Fruit fly (Drosophila melanogaster) whole organism, embryonic: Measurements from ENCODE around the gene CG43218.

ENCODE experiments used
- ATbp ChIP-seq: fragments of 200-800 bp; sonication (Bioruptor generic); optimal IDR thresholded peaks from 2 replicates; lab custom pipeline; 2017; ENCODE audit warnings: missing biosample characterization, mild to moderate bottlenecking, missing genetic modification characterization, missing genetic modification reagents
- Awh ChIP-seq: fragments of 200-800 bp; sonication (Bioruptor generic); IDR thresholded peaks from 2 replicates; pipeline ENCODE4, ENCODE4 v1.3.6; 2022; ENCODE audit warnings: missing biosample characterization, missing genetic modification characterization
- Blimp-1 ChIP-seq: fragments of 200-800 bp; sonication (Bioruptor generic); optimal IDR thresholded peaks from 3 replicates; lab custom pipeline; 2018; ENCODE audit warnings: missing biosample characterization, missing genetic modification characterization, mild to moderate bottlenecking, moderate library complexity, missing genetic modification reagents
- CG10431 ChIP-seq: fragments of 200-800 bp; sonication (Bioruptor generic); optimal IDR thresholded peaks from 3 replicates; lab custom pipeline; 2018; ENCODE audit warnings: missing biosample characterization, mild to moderate bottlenecking, missing genetic modification characterization
- CG10654 ChIP-seq: fragments of 200-800 bp; sonication (Bioruptor generic); optimal IDR thresholded peaks from 2 replicates; lab custom pipeline; 2016; ENCODE audit warnings: missing biosample characterization, missing genetic modification characterization
- CG11247 ChIP-seq: fragments of 200-800 bp; sonication (Bioruptor generic); IDR thresholded peaks from 2 replicates; pipeline ENCODE4 v1.3.6; 2022; ENCODE audit warnings: missing biosample characterization, missing genetic modification characterization
- CG11723 ChIP-seq: fragments of 200-800 bp; sonication (Bioruptor generic); optimal IDR thresholded peaks from 2 replicates; lab custom pipeline; 2017; ENCODE audit warnings: missing biosample characterization, mild to moderate bottlenecking, missing genetic modification characterization
- CG12071 ChIP-seq: fragments of 200-800 bp; sonication (Bioruptor generic); optimal IDR thresholded peaks from 3 replicates; lab custom pipeline; 2018; ENCODE audit warnings: missing biosample characterization, mild to moderate bottlenecking, missing genetic modification characterization
- CG12769 ChIP-seq: fragments of 200-800 bp; sonication (Bioruptor generic); optimal IDR thresholded peaks from 2 replicates; lab custom pipeline; 2019; ENCODE audit warnings: missing biosample characterization, mild to moderate bottlenecking, missing genetic modification characterization, moderate library complexity
- CG13424 ChIP-seq: fragments of 200-800 bp; sonication (Bioruptor generic); optimal IDR thresholded peaks from 2 replicates; lab custom pipeline; 2019; ENCODE audit warnings: missing biosample characterization, mild to moderate bottlenecking, missing genetic modification characterization, moderate library complexity
- CG13624 ChIP-seq: fragments of 200-800 bp; sonication (Bioruptor generic); optimal IDR thresholded peaks from 2 replicates; lab custom pipeline; 2016; ENCODE audit warnings: missing biosample characterization, missing genetic modification characterization
- CG14860 ChIP-seq: fragments of 200-800 bp; sonication (Bioruptor generic); IDR thresholded peaks from 3 replicates; pipeline ENCODE4 v1.3.6; 2022; ENCODE audit warnings: missing biosample characterization, missing genetic modification characterization; ENCODE audit not compliant: partially characterized antibody
- CG1529 ChIP-seq: fragments of 200-800 bp; sonication (Bioruptor generic); optimal IDR thresholded peaks from 3 replicates; lab custom pipeline; 2018; ENCODE audit warnings: missing biosample characterization, missing genetic modification characterization
- CG18599 ChIP-seq: fragments of 200-800 bp; sonication (Bioruptor generic); optimal IDR thresholded peaks from 3 replicates; lab custom pipeline; 2017; ENCODE audit warnings: missing biosample characterization, missing genetic modification characterization, mild to moderate bottlenecking, moderate library complexity, missing genetic modification reagents
- CG2199 ChIP-seq: fragments of 200-800 bp; sonication (Bioruptor generic); IDR thresholded peaks from 3 replicates; pipeline ENCODE4 v1.3.6; 2022; ENCODE audit warnings: missing biosample characterization, missing genetic modification characterization
- CG2202 ChIP-seq: fragments of 200-800 bp; sonication (Bioruptor generic); optimal IDR thresholded peaks from 2 replicates; lab custom pipeline; 2018; ENCODE audit warnings: missing biosample characterization, mild to moderate bottlenecking, missing genetic modification characterization
- CG3065 ChIP-seq: fragments of 200-800 bp; sonication (Bioruptor generic); optimal IDR thresholded peaks from 2 replicates; lab custom pipeline; 2016; ENCODE audit warnings: missing biosample characterization, missing genetic modification characterization
- CG5245 ChIP-seq: fragments of 200-800 bp; sonication (Bioruptor generic); optimal IDR thresholded peaks from 3 replicates; lab custom pipeline; 2016; ENCODE audit warnings: missing biosample characterization, missing genetic modification characterization
- CG7839 ChIP-seq: fragments of 200-800 bp; sonication (Bioruptor generic); optimal IDR thresholded peaks from 3 replicates; lab custom pipeline; 2018; ENCODE audit warnings: missing biosample characterization, mild to moderate bottlenecking, missing genetic modification characterization, moderate library complexity
- CG9215 ChIP-seq: fragments of 200-800 bp; sonication (Bioruptor generic); IDR thresholded peaks from 2 replicates; pipeline ENCODE4 v1.3.6; 2022; ENCODE audit warnings: missing biosample characterization, missing genetic modification characterization
- Dad ChIP-seq: fragments of 200-800 bp; sonication (Bioruptor generic); optimal IDR thresholded peaks from 3 replicates; lab custom pipeline; 2016; ENCODE audit warnings: missing biosample characterization, missing genetic modification characterization
- Ets65A ChIP-seq: fragments of 200-800 bp; sonication (Bioruptor generic); peaks from one replicate; lab custom pipeline; 2016; ENCODE audit warnings: missing biosample characterization, missing genetic modification characterization
- GATAe ChIP-seq: fragments of 200-800 bp; sonication (Bioruptor generic); conservative IDR thresholded peaks from 2 replicates; pipeline ENCODE4 v1.3.6; 2022; ENCODE audit warnings: missing biosample characterization, missing genetic modification characterization
- H2.0 ChIP-seq: fragments of 200-800 bp; sonication (Bioruptor generic); IDR thresholded peaks from 2 replicates; pipeline ENCODE4 v1.3.6; 2022; ENCODE audit warnings: missing biosample characterization, missing genetic modification characterization
- HLH4C ChIP-seq: fragments of 200-800 bp; sonication (Bioruptor generic); IDR thresholded peaks from 3 replicates; pipeline ENCODE4 v1.3.6; 2022; ENCODE audit warnings: missing biosample characterization, missing genetic modification characterization; ENCODE audit not compliant: partially characterized antibody
- Lim3 ChIP-seq: fragments of 200-800 bp; sonication (Bioruptor generic); IDR thresholded peaks from 2 replicates; pipeline ENCODE4 v1.3.6; 2022; ENCODE audit warnings: missing biosample characterization, missing genetic modification characterization
- Med ChIP-seq: fragments of 200-800 bp; sonication (Bioruptor generic); peaks from one replicate; lab custom pipeline; 2016; ENCODE audit warnings: missing biosample characterization, missing genetic modification characterization, mild to moderate bottlenecking, inconsistent platforms, moderate library complexity
- Pdp1 ChIP-seq, 2 experiments: fragments of 200-800 bp; sonication (Bioruptor generic); optimal IDR thresholded peaks; 3 replicates each; lab custom pipeline; 2016; ENCODE audit warnings: missing biosample characterization in 2 of 2, missing genetic modification characterization in 2 of 2, mild to moderate bottlenecking in 1 of 2, moderate library complexity in 1 of 2
- Ptx1 ChIP-seq: fragments of 200-800 bp; sonication (Bioruptor generic); IDR thresholded peaks from 2 replicates; pipeline ENCODE4 v1.3.6; 2022; ENCODE audit warnings: missing biosample characterization, missing genetic modification characterization
- Ssrp ChIP-seq: fragments of 200-800 bp; sonication (Bioruptor generic); optimal IDR thresholded peaks from 2 replicates; lab custom pipeline; 2018; ENCODE audit warnings: missing biosample characterization, mild to moderate bottlenecking, missing genetic modification characterization, moderate library complexity
- al ChIP-seq: fragments of 200-800 bp; sonication (Bioruptor generic); IDR thresholded peaks from 2 replicates; pipeline ENCODE4 v1.3.6; 2022; ENCODE audit warnings: missing biosample characterization, missing genetic modification characterization
- chinmo ChIP-seq: fragments of 200-800 bp; sonication (Bioruptor generic); IDR thresholded peaks from 4 replicates; pipeline ENCODE4 v1.3.6; 2022; ENCODE audit warnings: missing biosample characterization, missing genetic modification characterization; ENCODE audit not compliant: partially characterized antibody
- croc ChIP-seq: fragments of 200-800 bp; sonication (Bioruptor generic); conservative IDR thresholded peaks from 3 replicates; pipeline ENCODE4 v1.3.6; 2022; ENCODE audit warnings: missing biosample characterization, missing genetic modification characterization
- crp ChIP-seq, 2 experiments: fragments of 200-800 bp; sonication (Bioruptor generic); optimal IDR thresholded peaks; 2 replicates in 1 of 2; 3 replicates in 1 of 2; lab custom pipeline; 2017; ENCODE audit warnings: missing biosample characterization in 2 of 2, missing genetic modification characterization in 2 of 2, mild to moderate bottlenecking in 1 of 2, moderate library complexity in 1 of 2
- dm ChIP-seq: fragments of 200-800 bp; sonication (Bioruptor generic); optimal IDR thresholded peaks from 3 replicates; lab custom pipeline; 2016; ENCODE audit warnings: missing biosample characterization, missing genetic modification characterization
- dmrt99B ChIP-seq: fragments of 200-800 bp; sonication (Bioruptor generic); optimal IDR thresholded peaks from 2 replicates; lab custom pipeline; 2018; ENCODE audit warnings: missing biosample characterization, mild to moderate bottlenecking, missing genetic modification characterization, moderate library complexity
- fu2 ChIP-seq: fragments of 200-800 bp; sonication (Bioruptor generic); optimal IDR thresholded peaks from 2 replicates; lab custom pipeline; 2016; ENCODE audit warnings: missing biosample characterization, missing genetic modification characterization
- gce ChIP-seq: fragments of 200-800 bp; sonication (Bioruptor generic); IDR thresholded peaks from 3 replicates; pipeline ENCODE4 v1.3.6; 2022; ENCODE audit warnings: missing biosample characterization, missing genetic modification characterization
- ken ChIP-seq: fragments of 200-800 bp; sonication (Bioruptor generic); IDR thresholded peaks from 3 replicates; pipeline ENCODE4 v1.3.6; 2022; ENCODE audit warnings: missing biosample characterization, missing genetic modification characterization
- lilli ChIP-seq: fragments of 200-800 bp; sonication (Bioruptor generic); optimal IDR thresholded peaks from 3 replicates; lab custom pipeline; 2016; ENCODE audit warnings: missing biosample characterization, missing genetic modification characterization
- lola ChIP-seq, 3 experiments: fragments of >200 bp in 2 of 3; fragments of 200-800 bp in 1 of 3; sonication (Bioruptor generic) in 1 of 3; optimal IDR thresholded peaks; 2 replicates each; lab custom pipeline; 2017 to 2019; ENCODE audit warnings: missing biosample characterization in 3 of 3, missing genetic modification characterization in 3 of 3, mild to moderate bottlenecking in 1 of 3, moderate library complexity in 1 of 3
- mirr ChIP-seq: fragments of 200-800 bp; sonication (Bioruptor generic); optimal IDR thresholded peaks from 3 replicates; lab custom pipeline; 2018; ENCODE audit warnings: missing biosample characterization, mild to moderate bottlenecking, missing genetic modification characterization
- odd ChIP-seq: fragments of 200-800 bp; sonication (Bioruptor generic); optimal IDR thresholded peaks from 2 replicates; lab custom pipeline; 2017; ENCODE audit warnings: missing biosample characterization, mild to moderate bottlenecking, missing genetic modification characterization
- p53 ChIP-seq: fragments of 200-800 bp; sonication (Bioruptor generic); optimal IDR thresholded peaks from 2 replicates; lab custom pipeline; 2016; ENCODE audit warnings: missing biosample characterization, missing genetic modification characterization
- psq ChIP-seq: fragments of 200-800 bp; sonication (Bioruptor generic); optimal IDR thresholded peaks from 2 replicates; lab custom pipeline; 2017; ENCODE audit warnings: missing biosample characterization, missing genetic modification characterization
- sr ChIP-seq: fragments of 200-800 bp; sonication (Bioruptor generic); IDR thresholded peaks from 3 replicates; pipeline ENCODE4 v1.3.6; 2022; ENCODE audit warnings: missing biosample characterization, missing genetic modification characterization
- vfl ChIP-seq: fragments of 200-800 bp; sonication (Bioruptor generic); optimal IDR thresholded peaks from 2 replicates; lab custom pipeline; 2016; ENCODE audit warnings: missing biosample characterization, missing genetic modification characterization

CG43218 gene

dm6 chr3L:21291055-21291454, 33.2 kb downstream of the CG43218 start:
- TF ChIP-seq lilli (GFP tag; lab: Kevin White, UChicago) (no peak), sr (GFP tag; lab: Robert Waterston, UW) (0 out of 3 replicates have a peak, but pooled peaks have one; percentile 9), Pdp1 (GFP tag; optimal IDR thresholded peaks at IDR 0.05; lab: Kevin White, UChicago) (peak in 1 of 2 experiments; percentile 20), chinmo (GFP tag; lab: Robert Waterston, UW) (0 out of 4 replicates have a peak, but pooled peaks have one; percentile 35), Ssrp (tag; lab: Kevin White, UChicago) (no peak), Awh (GFP tag; lab: Robert Waterston, UW) (peak; percentile 64), Blimp-1 (GFP tag; lab: Kevin White, UChicago) (peak; percentile 85), Med (GFP tag; lab: Kevin White, UChicago) (no peak)

DNA sequence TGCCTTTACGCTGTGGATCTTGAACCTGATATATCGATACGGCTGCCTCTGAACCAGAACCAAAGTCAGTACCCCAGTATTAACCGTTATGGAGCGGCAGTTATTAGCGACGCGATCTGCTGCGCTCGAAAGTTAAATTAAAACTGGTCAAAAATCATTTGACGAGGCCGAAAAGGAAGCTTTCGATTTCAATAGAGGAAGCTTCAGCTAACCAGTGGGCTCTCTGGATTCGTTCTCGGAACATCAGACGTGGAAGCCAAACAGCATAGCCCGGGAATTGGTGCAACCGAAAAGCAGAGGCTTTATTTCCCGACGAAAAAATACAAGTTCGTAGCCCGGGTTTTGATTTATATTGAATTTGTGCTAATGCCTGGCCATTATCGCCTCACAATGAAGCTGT, 34.9 kb downstream of the CG43218 start, which contains the start of gene Cpr78Ca:
TSS of gene Cpr78Ca (minus strand) at position 101 of the 400 bp plus-strand sequence.
- no peak for TF ChIP-seq CG5245
- no peak for TF ChIP-seq gce
- TF ChIP-seq psq: no peak

DNA sequence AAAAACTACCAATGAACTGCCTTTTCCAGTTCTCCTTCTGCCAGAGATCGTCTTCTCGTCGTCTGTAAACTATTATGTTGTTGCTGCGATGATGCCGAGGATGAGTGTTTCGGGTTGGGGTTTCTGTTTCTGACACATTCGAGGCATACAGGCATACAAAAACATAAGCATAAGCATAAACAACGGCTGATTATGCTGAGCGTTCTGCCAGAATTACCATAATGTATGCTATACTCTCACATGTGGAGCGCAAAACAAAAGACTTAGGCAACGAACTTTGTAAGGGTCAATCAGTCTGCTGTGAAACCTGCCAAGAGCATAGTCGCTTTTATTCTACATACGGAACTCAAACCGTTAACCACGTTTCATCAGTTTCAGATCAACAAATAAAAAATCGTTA, 36.4 kb downstream of the CG43218 start, which contains the start of gene Cpr78Cb:
TSS of gene Cpr78Cb (plus strand) at position 291 of the 400 bp plus-strand sequence.
- TF ChIP-seq Med (GFP tag; lab: Kevin White, UChicago) (no peak), CG13424 (tag; lab: Kevin White, UChicago) (no peak), Dad (no peak), odd (GFP tag; lab: Kevin White, UChicago) (no peak), CG3065 (no peak), fu2 (GFP tag; lab: Kevin White, UChicago) (no peak), H2.0 (GFP tag; lab: Robert Waterston, UW) (no peak), CG1529 (GFP tag; lab: Kevin White, UChicago) (no peak), CG12769 (tag; lab: Kevin White, UChicago) (peak; percentile 47), CG2199 (GFP tag; lab: Robert Waterston, UW) (0 out of 3 replicates have a peak, but pooled peaks have one; percentile 53), CG12071 (GFP tag; lab: Kevin White, UChicago) (no peak), GATAe (GFP tag; lab: Robert Waterston, UW) (no peak), al (GFP tag; lab: Robert Waterston, UW) (no peak), CG2202 (tag; lab: Kevin White, UChicago) (no peak), ken (GFP tag; lab: Robert Waterston, UW) (no peak), CG9215 (GFP tag; lab: Robert Waterston, UW) (no peak), ATbp (GFP tag; lab: Kevin White, UChicago) (no peak), CG10431 (GFP tag; lab: Kevin White, UChicago) (no peak), CG11247 (GFP tag; lab: Robert Waterston, UW) (0 out of 2 replicates have a peak, but pooled peaks have one; percentile 44), p53 (GFP tag; lab: Kevin White, UChicago) (no peak), lola (GFP tag; optimal IDR thresholded peaks at IDR 0.05; lab: Kevin White, UChicago) (peak in 1 of 3 experiments; percentile 49), HLH4C (GFP tag; lab: Robert Waterston, UW) (no peak), vfl (GFP tag; lab: Kevin White, UChicago) (no peak), CG11723 (GFP tag; lab: Kevin White, UChicago) (no peak), Awh (GFP tag; lab: Robert Waterston, UW) (no peak), CG13624 (no peak), crp (GFP tag; optimal IDR thresholded peaks at IDR 0.05; lab: Kevin White, UChicago) (no peak), croc (GFP tag; lab: Robert Waterston, UW) (no peak), CG7839 (tag; lab: Kevin White, UChicago) (no peak), CG18599 (GFP tag; lab: Kevin White, UChicago) (no peak), Ets65A (no peak), Lim3 (GFP tag; lab: Robert Waterston, UW) (no peak), mirr (GFP tag; lab: Kevin White, UChicago) (no peak), dmrt99B (tag; lab: Kevin White, UChicago) (no peak), CG14860 (GFP tag; lab: Robert Waterston, UW) (no peak), dm (no peak), Ptx1 (GFP tag; lab: Robert Waterston, UW) (no peak), CG10654 (GFP tag; lab: Kevin White, UChicago) (no peak)
